Worm (Caenorhabditis elegans) whole organism, L2 larva: ENCODE results near the gene F43G6.4.

ENCODE experiments used
- egl-27 ChIP-seq: sonication (generic microtip); optimal IDR thresholded peaks from 3 replicates; lab custom pipeline; 2017; ENCODE audit warnings: missing biosample characterization, missing genetic modification reagents, missing genetic modification characterization
- mdl-1 ChIP-seq, 2 experiments: fragments of 150-350 bp in 1 of 2; sonication (generic microtip) in 1 of 2; optimal IDR thresholded peaks; 2 replicates each; lab custom pipeline; 2017; ENCODE audit warnings: missing biosample characterization in 2 of 2, missing genetic modification characterization in 2 of 2
- nhr-23 ChIP-seq: fragments of 150-350 bp; optimal IDR thresholded peaks from 2 replicates; lab custom pipeline; 2014; ENCODE audit warnings: missing biosample characterization, missing genetic modification reagents, missing genetic modification characterization
- unc-39 ChIP-seq: fragments of 150-350 bp; optimal IDR thresholded peaks from 2 replicates; lab custom pipeline; 2014; ENCODE audit warnings: missing biosample characterization, missing genetic modification characterization

ce11 chrII:11761806-11762512, 28.6 kb upstream of the F43G6.4 start:
- TF ChIP-seq egl-27 (tag; lab: Kevin White, UChicago) (no peak), nhr-23 (tag; lab: Kevin White, UChicago) (no peak), unc-39 (tag; lab: Kevin White, UChicago) (no peak), mdl-1 (tag; optimal IDR thresholded peaks at IDR 0.05; lab: Kevin White, UChicago) (no peak)
